Worm (Caenorhabditis elegans) whole organism, L4 larva: ENCODE measurements around the gene T06F4.1.

ENCODE experiments used
- D1046.2 ChIP-seq: fragments of 200-800 bp; sonication (Bioruptor generic); IDR thresholded peaks from 2 replicates; pipeline ENCODE4 v1.3.6; 2022; ENCODE audit warnings: missing genetic modification characterization, missing compliant biosample characterization
- F49E8.2 ChIP-seq: sonication (generic microtip); optimal IDR thresholded peaks from 2 replicates; lab custom pipeline; 2016; ENCODE audit warnings: missing compliant biosample characterization, mild to moderate bottlenecking, missing genetic modification characterization, borderline replicate concordance
- R02D3.7 ChIP-seq: fragments of 150-350 bp; sonication (generic microtip); optimal IDR thresholded peaks from 3 replicates; lab custom pipeline; 2014; ENCODE audit warnings: missing biosample characterization, missing genetic modification characterization
- T20F7.1 ChIP-seq: fragments of 200-800 bp; sonication (Bioruptor generic); optimal IDR thresholded peaks from 2 replicates; lab custom pipeline; 2018; ENCODE audit warnings: mild to moderate bottlenecking, missing genetic modification characterization, missing compliant biosample characterization
- Y105C5A.15 ChIP-seq: fragments of 200-800 bp; sonication (Bioruptor generic); IDR thresholded peaks from 2 replicates; pipeline ENCODE4 v1.3.6; 2022; ENCODE audit warnings: missing genetic modification characterization, missing compliant biosample characterization
- Y5F2A.4 ChIP-seq: fragments of 200-800 bp; sonication (Bioruptor generic); optimal IDR thresholded peaks from 2 replicates; lab custom pipeline; 2018; ENCODE audit warnings: mild to moderate bottlenecking, missing genetic modification characterization, missing compliant biosample characterization
- ZK337.2 ChIP-seq: fragments of 200-800 bp; sonication (Bioruptor generic); IDR thresholded peaks from 2 replicates; pipeline ENCODE4 v1.3.6; 2022; ENCODE audit warnings: missing genetic modification reagents, missing genetic modification characterization, missing compliant biosample characterization
- ZK546.5 ChIP-seq, 2 experiments: sonication (generic microtip); optimal IDR thresholded peaks; 2 replicates each; lab custom pipeline; 2017; ENCODE audit warnings: missing biosample characterization in 2 of 2, missing genetic modification characterization in 2 of 2
- arid-1 ChIP-seq: fragments of 200-800 bp; sonication (Bioruptor generic); conservative IDR thresholded peaks from 2 replicates; pipeline ENCODE4 v1.3.6; 2022; ENCODE audit warnings: missing genetic modification reagents, missing genetic modification characterization, missing compliant biosample characterization
- ceh-28 ChIP-seq: fragments of 150-350 bp; optimal IDR thresholded peaks from 2 replicates; lab custom pipeline; 2014; ENCODE audit warnings: missing biosample characterization, missing genetic modification reagents, missing genetic modification characterization
- ceh-62 ChIP-seq: sonication (generic microtip); optimal IDR thresholded peaks from 2 replicates; lab custom pipeline; 2017; ENCODE audit warnings: missing biosample characterization, missing genetic modification characterization
- ceh-82 ChIP-seq: sonication (generic microtip); optimal IDR thresholded peaks from 2 replicates; lab custom pipeline; 2017; ENCODE audit warnings: missing biosample characterization, missing genetic modification characterization
- ctbp-1 ChIP-seq: fragments of 200-800 bp; sonication (Bioruptor generic); IDR thresholded peaks from 2 replicates; pipeline ENCODE4 v1.3.6; 2022; ENCODE audit warnings: missing genetic modification reagents, missing genetic modification characterization, missing compliant biosample characterization
- dmd-6 ChIP-seq: fragments of 200-800 bp; sonication (Bioruptor generic); IDR thresholded peaks from 2 replicates; pipeline ENCODE4 v1.3.6; 2022; ENCODE audit warnings: missing genetic modification reagents, missing genetic modification characterization, missing compliant biosample characterization
- dmd-9 ChIP-seq: fragments of 200-800 bp; sonication (Bioruptor generic); IDR thresholded peaks from 2 replicates; pipeline ENCODE4 v1.3.6; 2022; ENCODE audit warnings: missing genetic modification reagents, missing genetic modification characterization, missing compliant biosample characterization
- dpl-1 ChIP-seq: fragments of 150-350 bp; optimal IDR thresholded peaks from 2 replicates; lab custom pipeline; 2014; ENCODE audit warnings: missing biosample characterization, missing genetic modification reagents, missing genetic modification characterization
- dve-1 ChIP-seq: sonication (generic microtip); optimal IDR thresholded peaks from 2 replicates; lab custom pipeline; 2017; ENCODE audit warnings: antibody characterized with exemption, mild to moderate bottlenecking, missing genetic modification characterization, missing compliant biosample characterization; ENCODE audit not compliant: insufficient read depth
- egl-27 ChIP-seq: sonication (generic microtip); optimal IDR thresholded peaks from 3 replicates; lab custom pipeline; 2017; ENCODE audit warnings: missing biosample characterization, missing genetic modification reagents, missing genetic modification characterization
- egl-43 ChIP-seq: fragments of 200-800 bp; sonication (Bioruptor generic); IDR thresholded peaks from 2 replicates; pipeline ENCODE4 v1.3.6; 2022; ENCODE audit warnings: missing genetic modification reagents, missing genetic modification characterization, missing compliant biosample characterization
- hlh-30 ChIP-seq: sonication (generic microtip); optimal IDR thresholded peaks from 2 replicates; lab custom pipeline; 2017; ENCODE audit warnings: antibody characterized with exemption, mild to moderate bottlenecking, missing genetic modification characterization, missing compliant biosample characterization; ENCODE audit not compliant: insufficient read depth
- lin-13 ChIP-seq: fragments of 150-350 bp; optimal IDR thresholded peaks from 2 replicates; lab custom pipeline; 2014; ENCODE audit warnings: missing biosample characterization, missing genetic modification reagents, missing genetic modification characterization
- lin-29 ChIP-seq: fragments of 200-800 bp; sonication (Bioruptor generic); IDR thresholded peaks from 2 replicates; pipeline ENCODE4 v1.3.6; 2022; ENCODE audit warnings: missing genetic modification reagents, missing genetic modification characterization, missing compliant biosample characterization
- lin-39 ChIP-seq: fragments of 150-350 bp; optimal IDR thresholded peaks from 2 replicates; lab custom pipeline; 2014; ENCODE audit warnings: missing biosample characterization, missing genetic modification reagents, missing genetic modification characterization
- mdl-1 ChIP-seq, 2 experiments: fragments of 150-350 bp in 1 of 2; sonication (generic microtip) in 1 of 2; optimal IDR thresholded peaks; 2 replicates each; lab custom pipeline; 2014 to 2017; ENCODE audit warnings: missing biosample characterization in 2 of 2, missing genetic modification characterization in 2 of 2
- mes-2 ChIP-seq: sonication (generic microtip); optimal IDR thresholded peaks from 2 replicates; lab custom pipeline; 2016; ENCODE audit warnings: missing genotype, mild to moderate bottlenecking, missing genetic modification characterization, missing compliant biosample characterization; ENCODE audit not compliant: poor library complexity, severe bottlenecking
- mxl-2 ChIP-seq: fragments of 200-800 bp; sonication (Bioruptor generic); conservative IDR thresholded peaks from 2 replicates; pipeline ENCODE4 v1.3.6; 2022; ENCODE audit warnings: missing genetic modification reagents, missing genetic modification characterization, missing compliant biosample characterization
- mxl-3 ChIP-seq: fragments of 200-800 bp; sonication (Bioruptor generic); optimal IDR thresholded peaks from 2 replicates; lab custom pipeline; 2018; ENCODE audit warnings: mild to moderate bottlenecking, missing genetic modification characterization, missing compliant biosample characterization
- nhr-10 ChIP-seq: fragments of 150-350 bp; optimal IDR thresholded peaks from 2 replicates; lab custom pipeline; 2014; ENCODE audit warnings: missing biosample characterization, missing genetic modification characterization
- nhr-11 ChIP-seq: fragments of 150-350 bp; optimal IDR thresholded peaks from 2 replicates; lab custom pipeline; 2014; ENCODE audit warnings: missing biosample characterization, missing genetic modification characterization
- nhr-111 ChIP-seq: fragments of 200-800 bp; sonication (Bioruptor generic); optimal IDR thresholded peaks from 2 replicates; lab custom pipeline; 2018; ENCODE audit warnings: mild to moderate bottlenecking, missing genetic modification characterization, missing compliant biosample characterization
- nhr-25 ChIP-seq: sonication (generic microtip); optimal IDR thresholded peaks from 2 replicates; lab custom pipeline; 2017; ENCODE audit warnings: missing genetic modification characterization, mild to moderate bottlenecking, missing compliant biosample characterization, antibody characterized with exemption, moderate library complexity, borderline replicate concordance; ENCODE audit not compliant: insufficient read depth
- nhr-41 ChIP-seq: fragments of 200-800 bp; sonication (Bioruptor generic); IDR thresholded peaks from 2 replicates; pipeline ENCODE4 v1.3.6; 2022; ENCODE audit warnings: missing genetic modification reagents, missing genetic modification characterization, missing compliant biosample characterization
- nhr-42 ChIP-seq: fragments of 200-800 bp; sonication (Bioruptor generic); IDR thresholded peaks from 2 replicates; pipeline ENCODE4 v1.3.6; 2022; ENCODE audit warnings: missing genetic modification characterization, missing compliant biosample characterization
- set-16 ChIP-seq: fragments of 200-800 bp; sonication (Bioruptor generic); IDR thresholded peaks from 2 replicates; pipeline ENCODE4 v1.3.6; 2022; ENCODE audit warnings: missing genetic modification reagents, missing genetic modification characterization, missing compliant biosample characterization
- snpc-1.2 ChIP-seq: fragments of 200-800 bp; sonication (Bioruptor generic); IDR thresholded peaks from 2 replicates; pipeline ENCODE4 v1.3.6; 2022; ENCODE audit warnings: missing genetic modification reagents, missing genetic modification characterization, missing compliant biosample characterization
- snpc-4 ChIP-seq: fragments of 150-350 bp; optimal IDR thresholded peaks from 2 replicates; lab custom pipeline; 2014; ENCODE audit warnings: missing biosample characterization, missing genetic modification characterization
- unc-39 ChIP-seq: sonication (generic microtip); optimal IDR thresholded peaks from 2 replicates; lab custom pipeline; 2017; ENCODE audit warnings: missing biosample characterization, missing genetic modification characterization
- zag-1 ChIP-seq: fragments of 150-350 bp; optimal IDR thresholded peaks from 2 replicates; lab custom pipeline; 2014; ENCODE audit warnings: missing biosample characterization, missing genetic modification characterization
- zfp-3 ChIP-seq: fragments of 200-800 bp; sonication (Bioruptor generic); conservative IDR thresholded peaks from 2 replicates; pipeline ENCODE4 v1.3.6; 2022; ENCODE audit warnings: missing genetic modification reagents, missing genetic modification characterization, missing compliant biosample characterization
- ztf-11 ChIP-seq: fragments of 150-350 bp; optimal IDR thresholded peaks from 2 replicates; lab custom pipeline; 2014; ENCODE audit warnings: missing biosample characterization, missing genetic modification characterization

The T06F4.1 gene

ce11 chrX:4120935-4121334 lies 41.8 kb upstream of the T06F4.1 start, which contains the start of gene F09F9.3:
Gene F09F9.3 (minus strand): TSS chrX:4121035.
- no peak for TF ChIP-seq nhr-11 (tag; lab: Kevin White, UChicago)
- TF ChIP-seq set-16 (GFP tag; lab: Robert Waterston, UW): no peak
- TF ChIP-seq lin-13 (GFP tag; lab: Kevin White, UChicago): no peak
- TF ChIP-seq egl-43 (GFP tag; lab: Robert Waterston, UW): no peak
- TF ChIP-seq hlh-30: no peak
- no peak for TF ChIP-seq ceh-28
- no peak for TF ChIP-seq lin-29
- no peak for TF ChIP-seq zfp-3 (GFP tag; lab: Robert Waterston, UW)
- TF ChIP-seq Y105C5A.15: no peak
- no peak for TF ChIP-seq mes-2 (tag; lab: Kevin White, UChicago)
- no peak for TF ChIP-seq zag-1 (tag; lab: Kevin White, UChicago)
- no peak for TF ChIP-seq dve-1
- no peak for TF ChIP-seq ceh-62 (tag; lab: Kevin White, UChicago)

- no peak for TF ChIP-seq ceh-62 (tag; lab: Kevin White, UChicago)
- TF ChIP-seq snpc-1.2 (GFP tag; lab: Robert Waterston, UW): no peak
- no peak for TF ChIP-seq ceh-82 (tag; lab: Kevin White, UChicago)
- TF ChIP-seq Y5F2A.4 (GFP tag; lab: Kevin White, UChicago): no peak
- TF ChIP-seq mxl-2 (GFP tag; lab: Robert Waterston, UW): no peak
- TF ChIP-seq F49E8.2 (tag; lab: Kevin White, UChicago): no peak
- TF ChIP-seq dpl-1: no peak
- TF ChIP-seq snpc-4 (tag; lab: Kevin White, UChicago): no peak
- TF ChIP-seq arid-1: no peak
- TF ChIP-seq ztf-11 (tag; lab: Kevin White, UChicago): no peak
- no peak for TF ChIP-seq nhr-10
- TF ChIP-seq nhr-42 (GFP tag; lab: Robert Waterston, UW): no peak
- TF ChIP-seq T20F7.1 (GFP tag; lab: Kevin White, UChicago): no peak
- TF ChIP-seq dmd-6 (GFP tag; lab: Robert Waterston, UW): no peak
- TF ChIP-seq nhr-41 (GFP tag; lab: Robert Waterston, UW): no peak
- no peak for TF ChIP-seq zfp-3 (GFP tag; lab: Robert Waterston, UW)
- TF ChIP-seq R02D3.7 (tag; lab: Kevin White, UChicago): no peak
- TF ChIP-seq lin-13 (GFP tag; lab: Kevin White, UChicago): no peak
- TF ChIP-seq ZK546.5 (tag; optimal IDR thresholded peaks at IDR 0.05; lab: Kevin White, UChicago): no peak
These were observed 38.5 kb upstream of the T06F4.1 start, which contains the start of gene F09F9.5 for ce11 chrX:4117626-4118025. Gene F09F9.5 (plus strand): TSS chrX:4117926.

DNA sequence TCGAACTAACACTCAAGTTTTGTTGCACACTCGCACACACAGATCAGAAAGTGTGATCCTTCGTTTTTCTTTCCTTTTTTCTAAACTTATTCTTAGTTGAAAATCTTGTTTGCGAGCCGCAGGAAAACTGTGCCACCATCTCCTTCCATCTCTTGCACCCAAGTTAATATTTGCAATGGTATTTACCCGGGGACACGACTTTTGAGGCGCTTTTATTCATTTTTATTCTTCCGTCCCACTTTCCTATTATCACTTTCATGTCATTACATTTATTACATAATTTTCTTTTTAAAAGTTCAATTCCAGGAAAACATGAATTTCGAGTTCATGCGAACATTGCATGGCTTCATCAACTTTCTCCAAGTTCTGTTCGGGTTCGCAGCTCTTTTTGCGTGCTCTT lies 35.9 kb upstream of the T06F4.1 start, which contains the start of gene F09F9.1:
Gene F09F9.1, plus strand, starts transcription at position 301 of the 400 bp plus-strand sequence.
- TF ChIP-seq dmd-9 (GFP tag; lab: Robert Waterston, UW): no peak
- no peak for TF ChIP-seq unc-39 (tag; lab: Kevin White, UChicago)
- no peak for TF ChIP-seq ZK337.2
- TF ChIP-seq lin-39 (tag; lab: Kevin White, UChicago): no peak
- no peak for TF ChIP-seq egl-27
- no peak for TF ChIP-seq D1046.2 (GFP tag; lab: Robert Waterston, UW)
- TF ChIP-seq ctbp-1: no peak
- TF ChIP-seq dpl-1: no peak
- no peak for TF ChIP-seq nhr-111 (GFP tag; lab: Kevin White, UChicago)
- no peak for TF ChIP-seq nhr-11 (tag; lab: Kevin White, UChicago)
- no peak for TF ChIP-seq mxl-2 (GFP tag; lab: Robert Waterston, UW)
- TF ChIP-seq nhr-25 (tag; lab: Kevin White, UChicago): no peak
- no peak for TF ChIP-seq ZK546.5 (tag; optimal IDR thresholded peaks at IDR 0.05; lab: Kevin White, UChicago)
- TF ChIP-seq mxl-3 (GFP tag; lab: Kevin White, UChicago): no peak
- no peak for TF ChIP-seq mdl-1 (tag; optimal IDR thresholded peaks at IDR 0.05; lab: Kevin White, UChicago)
